Worm (Caenorhabditis elegans): ENCODE measurements around the gene ZK287.1.

- TF ChIP-seq ceh-36 (tag; optimal IDR thresholded peaks at IDR 0.05) (no peak), tra-4 (tag; optimal IDR thresholded peaks at IDR 0.05) (no peak), ama-1 (optimal IDR thresholded peaks at IDR 0.05) (no peak), hmg-4 (GFP tag; optimal IDR thresholded peaks at IDR 0.05) (no peak)
These were observed 24.2 kb downstream of the ZK287.1 start for ce11 chrV:9690728-9691127.
